Worm (Caenorhabditis elegans): Measurements from ENCODE around the gene cutl-28.

- TF ChIP-seq him-1 (tag; optimal IDR thresholded peaks at IDR 0.05): no peak
- no peak for TF ChIP-seq dao-5 (tag; optimal IDR thresholded peaks at IDR 0.05)
- no peak for TF ChIP-seq W03F9.2 (tag; optimal IDR thresholded peaks at IDR 0.05)
These were observed 24.7 kb upstream of the cutl-28 start for ce11 chrIV:659585-659984.
